Fruit fly (Drosophila melanogaster) S2 (cell line): Measurements from ENCODE around the gene Hesr.

ENCODE experiments used
- CG8478 ChIP-seq: fragments of >200 bp; optimal IDR thresholded peaks from 2 replicates; lab custom pipeline; 2018
- CTCF ChIP-seq, 2 experiments: fragments of >200 bp; optimal IDR thresholded peaks; 2 replicates each; lab custom pipeline; 2018

The Hesr gene

dm6 chrX:18205044-18205443, at the start of gene Hesr:
Gene Hesr, minus strand, starts transcription at chrX:18205144.
- TF ChIP-seq CG8478 (lab: Kevin White, UChicago) (no peak), CTCF (optimal IDR thresholded peaks at IDR 0.05; lab: Kevin White, UChicago) (no peak)

dm6 chrX:18254465-18254864, 49.5 kb upstream of the Hesr start:
- TF ChIP-seq CG8478 (lab: Kevin White, UChicago) (no peak), CTCF (optimal IDR thresholded peaks at IDR 0.05; lab: Kevin White, UChicago) (peak; percentile 66 to 74)

dm6 chrX:18253773-18254172, 48.8 kb upstream of the Hesr start:
- TF ChIP-seq CTCF (optimal IDR thresholded peaks at IDR 0.05; lab: Kevin White, UChicago) (no peak), CG8478 (lab: Kevin White, UChicago) (no peak)

dm6 chrX:18251910-18252309, 47.0 kb upstream of the Hesr start:
- TF ChIP-seq CTCF (optimal IDR thresholded peaks at IDR 0.05; lab: Kevin White, UChicago) (no peak), CG8478 (lab: Kevin White, UChicago) (no peak)

- TF ChIP-seq CG8478 (lab: Kevin White, UChicago) (no peak), CTCF (optimal IDR thresholded peaks at IDR 0.05; lab: Kevin White, UChicago) (no peak)
Observed at dm6 chrX:18248267-18248666, 43.3 kb upstream of the Hesr start.

- TF ChIP-seq CG8478 (lab: Kevin White, UChicago) (no peak), CTCF (optimal IDR thresholded peaks at IDR 0.05; lab: Kevin White, UChicago) (no peak)
Observed at dm6 chrX:18246842-18247241, 41.9 kb upstream of the Hesr start.

- no peak for TF ChIP-seq CTCF (optimal IDR thresholded peaks at IDR 0.05; lab: Kevin White, UChicago)
- TF ChIP-seq CG8478 (lab: Kevin White, UChicago): no peak
Observed at dm6 chrX:18245182-18245581, 40.2 kb upstream of the Hesr start.

- TF ChIP-seq CTCF (optimal IDR thresholded peaks at IDR 0.05; lab: Kevin White, UChicago): no peak
- no peak for TF ChIP-seq CG8478 (lab: Kevin White, UChicago)
Observed at dm6 chrX:18243376-18244272, 38.7 kb upstream of the Hesr start.

dm6 chrX:18243184-18243375, 38.1 kb upstream of the Hesr start, which contains the start of gene upd2:
Gene upd2, minus strand, starts transcription at chrX:18243284.
- TF ChIP-seq CG8478 (lab: Kevin White, UChicago) (no peak), CTCF (optimal IDR thresholded peaks at IDR 0.05; lab: Kevin White, UChicago) (no peak)

dm6 chrX:18241267-18241666, 36.3 kb upstream of the Hesr start:
- TF ChIP-seq CTCF (optimal IDR thresholded peaks at IDR 0.05; lab: Kevin White, UChicago) (peak; percentile 81 to 87), CG8478 (lab: Kevin White, UChicago) (no peak)

dm6 chrX:18239301-18239700, 34.4 kb upstream of the Hesr start:
- TF ChIP-seq CTCF (optimal IDR thresholded peaks at IDR 0.05; lab: Kevin White, UChicago): peak; percentile 94 to 97
- TF ChIP-seq CG8478 (lab: Kevin White, UChicago): no peak

- TF ChIP-seq CTCF (optimal IDR thresholded peaks at IDR 0.05; lab: Kevin White, UChicago) (peak; percentile 55 to 75), CG8478 (lab: Kevin White, UChicago) (no peak)
Observed at dm6 chrX:18238449-18238848, 33.5 kb upstream of the Hesr start.

dm6 chrX:18237886-18238285, 32.9 kb upstream of the Hesr start:
- TF ChIP-seq CG8478 (lab: Kevin White, UChicago): no peak
- TF ChIP-seq CTCF (optimal IDR thresholded peaks at IDR 0.05; lab: Kevin White, UChicago): no peak

- TF ChIP-seq CTCF (optimal IDR thresholded peaks at IDR 0.05; lab: Kevin White, UChicago): no peak
- TF ChIP-seq CG8478 (lab: Kevin White, UChicago): no peak
Observed at dm6 chrX:18225976-18226375, 21.0 kb upstream of the Hesr start, which contains the start of gene CG33639. Gene CG33639, minus strand, starts transcription at chrX:18226076.

- TF ChIP-seq CG8478 (lab: Kevin White, UChicago) (no peak), CTCF (optimal IDR thresholded peaks at IDR 0.05; lab: Kevin White, UChicago) (no peak)
Observed at dm6 chrX:18208930-18209477, 4.1 kb upstream of the Hesr start, which contains the start of gene Him. Gene Him, plus strand, starts transcription at chrX:18209427.
